Worm (Caenorhabditis elegans) whole organism, L2 larva: Measurements from ENCODE around the gene C35B1.9.
A peak's percentile ranks its signal among the peaks of the same experiment; 100 is the strongest.

Experiments
- C34F6.9 ChIP-seq: fragments of 150-350 bp; optimal IDR thresholded peaks from 2 replicates; lab custom pipeline; 2014; ENCODE audit warnings: missing biosample characterization, missing genetic modification characterization
- F13H6.1 ChIP-seq: sonication (generic microtip); optimal IDR thresholded peaks from 2 replicates; lab custom pipeline; 2016; ENCODE audit warnings: missing genetic modification characterization, missing compliant biosample characterization
- Y55F3AM.14 ChIP-seq: fragments of 200-800 bp; sonication (Bioruptor generic); optimal IDR thresholded peaks from 2 replicates; lab custom pipeline; 2018; ENCODE audit warnings: mild to moderate bottlenecking, missing genetic modification characterization, missing compliant biosample characterization
- aly-2 ChIP-seq: fragments of 150-350 bp; optimal IDR thresholded peaks from 2 replicates; lab custom pipeline; 2014; ENCODE audit warnings: missing biosample characterization, missing genetic modification characterization
- ama-1 ChIP-seq: fragments of 150-350 bp; optimal IDR thresholded peaks from 2 replicates; lab custom pipeline; 2018; ENCODE audit warnings: inconsistent platforms
- blmp-1 ChIP-seq: sonication (generic microtip); optimal IDR thresholded peaks from 2 replicates; lab custom pipeline; 2017; ENCODE audit warnings: missing genetic modification characterization, mild to moderate bottlenecking, missing compliant biosample characterization, antibody characterized with exemption, moderate library complexity; ENCODE audit not compliant: insufficient read depth
- ceh-16 ChIP-seq: fragments of 150-350 bp; optimal IDR thresholded peaks from 2 replicates; lab custom pipeline; 2014; ENCODE audit warnings: missing biosample characterization, missing genetic modification characterization
- dmd-4 ChIP-seq: sonication (generic microtip); optimal IDR thresholded peaks from 2 replicates; lab custom pipeline; 2017; ENCODE audit warnings: missing biosample characterization, missing genetic modification characterization
- egl-27 ChIP-seq: sonication (generic microtip); optimal IDR thresholded peaks from 3 replicates; lab custom pipeline; 2017; ENCODE audit warnings: missing biosample characterization, missing genetic modification reagents, missing genetic modification characterization
- elt-1 ChIP-seq: fragments of 150-350 bp; optimal IDR thresholded peaks from 2 replicates; lab custom pipeline; 2014; ENCODE audit warnings: missing biosample characterization, missing genetic modification characterization
- fos-1 ChIP-seq: fragments of 150-350 bp; optimal IDR thresholded peaks from 2 replicates; lab custom pipeline; 2014; ENCODE audit warnings: missing biosample characterization, missing genetic modification characterization
- gmeb-1 ChIP-seq: fragments of 150-350 bp; optimal IDR thresholded peaks from 2 replicates; lab custom pipeline; 2014; ENCODE audit warnings: missing biosample characterization, missing genetic modification characterization
- lin-11 ChIP-seq: fragments of 150-350 bp; sonication (generic microtip); optimal IDR thresholded peaks from 2 replicates; lab custom pipeline; 2014; ENCODE audit warnings: missing biosample characterization, missing genetic modification characterization, inconsistent platforms, mixed read lengths
- lin-13 ChIP-seq: fragments of 150-350 bp; optimal IDR thresholded peaks from 2 replicates; lab custom pipeline; 2014; ENCODE audit warnings: missing biosample characterization, missing genetic modification reagents, missing genetic modification characterization
- lin-39 ChIP-seq: fragments of 150-350 bp; optimal IDR thresholded peaks from 2 replicates; lab custom pipeline; 2014; ENCODE audit warnings: missing biosample characterization, missing genetic modification reagents, missing genetic modification characterization
- lsy-2 ChIP-seq, 2 experiments: fragments of 150-350 bp in 1 of 2; sonication (generic microtip) in 1 of 2; optimal IDR thresholded peaks; 2 replicates each; lab custom pipeline; 2014 to 2017; ENCODE audit warnings: missing biosample characterization in 2 of 2, missing genetic modification characterization in 2 of 2
- mab-5 ChIP-seq: fragments of 150-350 bp; optimal IDR thresholded peaks from 2 replicates; lab custom pipeline; 2014; ENCODE audit warnings: missing biosample characterization, missing genetic modification characterization
- mbf-1 ChIP-seq: sonication (generic microtip); optimal IDR thresholded peaks from 2 replicates; lab custom pipeline; 2017; ENCODE audit warnings: missing biosample characterization, missing genetic modification characterization
- nhr-12 ChIP-seq: fragments of 150-350 bp; optimal IDR thresholded peaks from 2 replicates; lab custom pipeline; 2014; ENCODE audit warnings: missing biosample characterization, missing genetic modification characterization
- nhr-129 ChIP-seq: fragments of 150-350 bp; optimal IDR thresholded peaks from 2 replicates; lab custom pipeline; 2014; ENCODE audit warnings: missing biosample characterization, missing genetic modification characterization
- nhr-21 ChIP-seq: fragments of 150-350 bp; optimal IDR thresholded peaks from 2 replicates; lab custom pipeline; 2014; ENCODE audit warnings: missing biosample characterization, missing genetic modification characterization
- nhr-23 ChIP-seq: fragments of 150-350 bp; optimal IDR thresholded peaks from 2 replicates; lab custom pipeline; 2014; ENCODE audit warnings: missing biosample characterization, missing genetic modification reagents, missing genetic modification characterization
- nhr-25 ChIP-seq: fragments of 150-350 bp; sonication (generic microtip); optimal IDR thresholded peaks from 3 replicates; lab custom pipeline; 2014; ENCODE audit warnings: missing biosample characterization, missing genetic modification characterization
- nhr-77 ChIP-seq: fragments of 150-350 bp; optimal IDR thresholded peaks from 2 replicates; lab custom pipeline; 2014; ENCODE audit warnings: missing biosample characterization, missing genetic modification characterization
- peb-1 ChIP-seq: fragments of 150-350 bp; optimal IDR thresholded peaks from 2 replicates; lab custom pipeline; 2014; ENCODE audit warnings: missing biosample characterization, missing genetic modification characterization
- sem-4 ChIP-seq: fragments of 150-350 bp; optimal IDR thresholded peaks from 2 replicates; lab custom pipeline; 2014; ENCODE audit warnings: missing biosample characterization, missing genetic modification reagents, missing genetic modification characterization
- skn-1 ChIP-seq: sonication (generic microtip); optimal IDR thresholded peaks from 2 replicates; lab custom pipeline; 2017; ENCODE audit warnings: missing biosample characterization, missing genetic modification characterization
- sma-3 ChIP-seq: sonication (generic microtip); optimal IDR thresholded peaks from 2 replicates; lab custom pipeline; 2016; ENCODE audit warnings: missing genetic modification reagents, missing genetic modification characterization, missing compliant biosample characterization
- sma-9 ChIP-seq, 2 experiments: fragments of 150-350 bp in 1 of 2; sonication (generic microtip) in 1 of 2; optimal IDR thresholded peaks; 2 replicates each; lab custom pipeline; 2014 to 2016; ENCODE audit warnings: missing genetic modification characterization in 2 of 2, mild to moderate bottlenecking in 1 of 2, missing biosample characterization in 1 of 2, missing compliant biosample characterization in 1 of 2, missing genetic modification reagents in 1 of 2, moderate library complexity in 1 of 2
- snpc-4 ChIP-seq: fragments of 150-350 bp; optimal IDR thresholded peaks from 2 replicates; lab custom pipeline; 2014; ENCODE audit warnings: missing biosample characterization, missing genetic modification characterization
- unc-39 ChIP-seq: fragments of 150-350 bp; optimal IDR thresholded peaks from 2 replicates; lab custom pipeline; 2014; ENCODE audit warnings: missing biosample characterization, missing genetic modification characterization
- unc-55 ChIP-seq: fragments of 150-350 bp; sonication (generic microtip); optimal IDR thresholded peaks from 3 replicates; lab custom pipeline; 2014; ENCODE audit warnings: missing biosample characterization, missing genetic modification reagents, missing genetic modification characterization
- unc-62 ChIP-seq: fragments of 150-350 bp; optimal IDR thresholded peaks from 2 replicates; lab custom pipeline; 2014; ENCODE audit warnings: missing biosample characterization, missing genetic modification reagents, missing genetic modification characterization
- zag-1 ChIP-seq: fragments of 150-350 bp; optimal IDR thresholded peaks from 2 replicates; lab custom pipeline; 2014; ENCODE audit warnings: missing biosample characterization, missing genetic modification characterization
- ztf-1 ChIP-seq: fragments of 200-800 bp; sonication (Bioruptor generic); conservative IDR thresholded peaks from 2 replicates; pipeline ENCODE4 v1.3.6; 2022; ENCODE audit warnings: missing genetic modification characterization, missing compliant biosample characterization
- ztf-11 ChIP-seq: sonication (generic microtip); optimal IDR thresholded peaks from 2 replicates; lab custom pipeline; 2017; ENCODE audit warnings: missing biosample characterization, missing genetic modification characterization
- ztf-4 ChIP-seq: fragments of 150-350 bp; optimal IDR thresholded peaks from 2 replicates; lab custom pipeline; 2014; ENCODE audit warnings: missing biosample characterization, missing genetic modification characterization

Gene C35B1.9

DNA sequence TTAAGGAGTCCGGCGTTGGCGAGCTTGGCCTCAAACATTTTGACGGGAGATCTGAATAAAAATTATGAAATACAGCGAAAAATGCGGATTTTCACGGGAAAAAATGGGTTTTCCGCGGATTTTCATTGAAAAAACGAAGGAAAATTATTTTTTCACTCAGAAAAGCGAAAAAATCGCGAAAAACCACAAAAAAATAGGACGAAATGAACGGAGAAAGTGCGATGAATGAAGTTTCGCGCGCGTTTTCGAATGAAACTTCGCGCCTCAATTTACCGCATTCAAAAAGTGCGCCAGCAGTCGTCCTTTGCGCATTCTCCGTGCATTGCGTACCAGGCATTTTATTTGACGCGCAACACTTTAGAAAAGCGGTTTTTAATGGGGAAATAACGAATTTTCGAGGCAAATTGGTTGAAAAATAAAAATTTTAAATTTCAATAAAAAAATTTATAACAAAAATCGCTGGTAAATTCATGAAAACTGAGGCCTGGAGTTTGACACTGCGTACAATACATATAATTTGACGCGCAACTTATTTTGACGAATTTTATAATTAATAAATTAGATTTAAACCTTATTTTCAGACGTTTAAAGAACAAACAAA is 31.2 kb downstream of the C35B1.9 start, which contains the start of gene pcn-1 (continued):
- TF ChIP-seq aly-2 (tag; lab: Kevin White, UChicago) (no peak), lin-39 (no peak), ama-1 (lab: Kevin White, UChicago) (peak; percentile 43)

ce11 chrIV:4047628-4048027 is 33.1 kb downstream of the C35B1.9 start:
- TF ChIP-seq zag-1 (tag; lab: Kevin White, UChicago) (no peak), unc-39 (tag; lab: Kevin White, UChicago) (no peak), nhr-77 (tag; lab: Kevin White, UChicago) (no peak), lin-13 (GFP tag; lab: Kevin White, UChicago) (no peak), F13H6.1 (tag; lab: Kevin White, UChicago) (no peak), egl-27 (tag; lab: Kevin White, UChicago) (no peak), ceh-16 (no peak), ama-1 (lab: Kevin White, UChicago) (no peak), sma-9 (GFP tag; optimal IDR thresholded peaks at IDR 0.05; lab: Kevin White, UChicago) (no peak), sma-9 (tag; optimal IDR thresholded peaks at IDR 0.05; lab: Kevin White, UChicago) (no peak), nhr-12 (tag; lab: Kevin White, UChicago) (no peak), blmp-1 (tag; lab: Kevin White, UChicago) (no peak), nhr-21 (tag; lab: Kevin White, UChicago) (no peak), nhr-25 (no peak), nhr-23 (tag; lab: Kevin White, UChicago) (no peak), elt-1 (tag; lab: Kevin White, UChicago) (no peak), unc-62 (GFP tag; lab: Kevin White, UChicago) (no peak), snpc-4 (tag; lab: Kevin White, UChicago) (no peak)

- peak; percentile 58 for TF ChIP-seq unc-55 (GFP tag; lab: Kevin White, UChicago)
- no peak for TF ChIP-seq skn-1 (tag; lab: Kevin White, UChicago)
- no peak for TF ChIP-seq ztf-1
- TF ChIP-seq mbf-1 (tag; lab: Kevin White, UChicago): no peak
- no peak for TF ChIP-seq dmd-4 (tag; lab: Kevin White, UChicago)
- peak; percentile 89 for TF ChIP-seq gmeb-1
- peak; percentile 22 for TF ChIP-seq sma-3 (GFP tag; lab: Kevin White, UChicago)
- TF ChIP-seq sem-4: no peak
- peak; percentile 17 for TF ChIP-seq mab-5 (tag; lab: Kevin White, UChicago)
- TF ChIP-seq lin-11: no peak
- TF ChIP-seq lsy-2 (tag; optimal IDR thresholded peaks at IDR 0.05; lab: Kevin White, UChicago): peak; percentile 6 to 63
- no peak for TF ChIP-seq ztf-11 (tag; lab: Kevin White, UChicago)
- TF ChIP-seq nhr-21 (tag; lab: Kevin White, UChicago): no peak
- TF ChIP-seq F13H6.1 (tag; lab: Kevin White, UChicago): peak; percentile 20
- no peak for TF ChIP-seq fos-1
- TF ChIP-seq elt-1 (tag; lab: Kevin White, UChicago): no peak
- peak; percentile 5 for TF ChIP-seq snpc-4 (tag; lab: Kevin White, UChicago)
- peak; percentile 37 for TF ChIP-seq C34F6.9 (tag; lab: Kevin White, UChicago)
- TF ChIP-seq peb-1 (tag; lab: Kevin White, UChicago): no peak
- TF ChIP-seq ama-1 (lab: Kevin White, UChicago): no peak
- TF ChIP-seq sma-9 (GFP tag; optimal IDR thresholded peaks at IDR 0.05; lab: Kevin White, UChicago): no peak
- no peak for TF ChIP-seq sma-9 (tag; optimal IDR thresholded peaks at IDR 0.05; lab: Kevin White, UChicago)
- TF ChIP-seq lin-13 (GFP tag; lab: Kevin White, UChicago): no peak
Observed at ce11 chrIV:4042274-4042673, 38.5 kb downstream of the C35B1.9 start, which contains the start of gene cdc-73. cdc-73 (plus strand) TSS chrIV:4042575.

DNA sequence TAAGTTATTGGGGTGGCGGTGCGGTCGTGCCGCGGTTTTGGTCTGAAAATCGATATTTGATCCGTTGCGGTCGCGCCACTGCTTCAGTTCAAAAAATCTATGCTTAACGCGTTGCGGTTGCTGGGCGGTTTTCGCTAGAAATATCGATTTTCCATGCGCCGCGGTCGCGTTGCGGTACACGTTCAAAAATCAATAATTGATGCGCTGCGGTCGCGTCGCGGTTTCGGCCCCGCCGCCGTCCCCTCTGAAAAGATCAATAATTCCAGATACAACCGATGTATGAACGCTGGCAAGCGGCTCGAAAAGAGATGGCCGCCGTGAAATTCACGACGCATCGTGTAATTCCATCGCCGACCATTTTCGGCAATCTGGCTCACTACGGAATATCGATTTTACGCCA is 39.7 kb downstream of the C35B1.9 start:
- TF ChIP-seq zag-1 (tag; lab: Kevin White, UChicago) (no peak), ztf-4 (no peak), unc-39 (tag; lab: Kevin White, UChicago) (no peak), nhr-129 (tag; lab: Kevin White, UChicago) (no peak), blmp-1 (tag; lab: Kevin White, UChicago) (no peak), gmeb-1 (no peak), lin-13 (GFP tag; lab: Kevin White, UChicago) (no peak), C34F6.9 (tag; lab: Kevin White, UChicago) (no peak), ztf-1 (no peak), unc-62 (GFP tag; lab: Kevin White, UChicago) (no peak), Y55F3AM.14 (GFP tag; lab: Kevin White, UChicago) (no peak), mab-5 (tag; lab: Kevin White, UChicago) (no peak), egl-27 (tag; lab: Kevin White, UChicago) (no peak)
- TF ChIP-seq, all 48 proteins: peak for 0
